Fruit fly (Drosophila melanogaster) whole organism, embryonic: ENCODE data around the gene CG10996.
A peak's percentile ranks its signal among the peaks of the same experiment; 100 is the strongest.

ENCODE experiments used
- CG10654 ChIP-seq: fragments of 200-800 bp; sonication (Bioruptor generic); optimal IDR thresholded peaks from 2 replicates; lab custom pipeline; 2016; ENCODE audit warnings: missing biosample characterization, missing genetic modification characterization
- CG11085 ChIP-seq: fragments of 200-800 bp; sonication (Bioruptor generic); IDR thresholded peaks from 2 replicates; pipeline ENCODE4 v1.3.6; 2022; ENCODE audit warnings: missing biosample characterization, missing genetic modification characterization
- CG12236 ChIP-seq: fragments of 200-800 bp; sonication (Bioruptor generic); optimal IDR thresholded peaks from 2 replicates; lab custom pipeline; 2016; ENCODE audit warnings: missing biosample characterization, missing genetic modification characterization
- CG12659 ChIP-seq: fragments of 200-800 bp; sonication (Bioruptor generic); optimal IDR thresholded peaks from 3 replicates; lab custom pipeline; 2017; ENCODE audit warnings: mild to moderate bottlenecking, missing biosample characterization, missing genetic modification reagents, missing genetic modification characterization
- CG14965 ChIP-seq: fragments of 200-800 bp; sonication (Bioruptor generic); optimal IDR thresholded peaks from 2 replicates; lab custom pipeline; 2016; ENCODE audit warnings: missing biosample characterization, missing genetic modification characterization, borderline replicate concordance
- CG17361 ChIP-seq: fragments of 200-800 bp; sonication (Bioruptor generic); IDR thresholded peaks from 3 replicates; pipeline ENCODE4 v1.3.6; 2022; ENCODE audit warnings: missing biosample characterization, missing genetic modification characterization
- CG18262 ChIP-seq: fragments of 200-800 bp; optimal IDR thresholded peaks from 3 replicates; lab custom pipeline; 2019; ENCODE audit warnings: missing biosample characterization, mild to moderate bottlenecking, missing genetic modification characterization, moderate library complexity
- CG2116 ChIP-seq: fragments of 200-800 bp; sonication (Bioruptor generic); optimal IDR thresholded peaks from 3 replicates; lab custom pipeline; 2018; ENCODE audit warnings: missing biosample characterization, mild to moderate bottlenecking, missing genetic modification characterization
- CG2199 ChIP-seq: fragments of 200-800 bp; sonication (Bioruptor generic); IDR thresholded peaks from 3 replicates; pipeline ENCODE4 v1.3.6; 2022; ENCODE audit warnings: missing biosample characterization, missing genetic modification characterization
- CG31365 ChIP-seq: fragments of 200-800 bp; sonication (Bioruptor generic); optimal IDR thresholded peaks from 2 replicates; lab custom pipeline; 2018; ENCODE audit warnings: missing biosample characterization, mild to moderate bottlenecking, missing genetic modification characterization
- CG31441 ChIP-seq: fragments of 200-800 bp; sonication (Bioruptor generic); IDR thresholded peaks from 2 replicates; pipeline ENCODE4 v1.3.6; 2022; ENCODE audit warnings: missing biosample characterization, missing genetic modification characterization
- CG3407 ChIP-seq: fragments of 200-800 bp; sonication (Bioruptor generic); optimal IDR thresholded peaks from 2 replicates; lab custom pipeline; 2018; ENCODE audit warnings: missing biosample characterization, mild to moderate bottlenecking, missing genetic modification characterization
- CG34376 ChIP-seq: fragments of 200-800 bp; sonication (Bioruptor generic); optimal IDR thresholded peaks from 2 replicates; lab custom pipeline; 2018; ENCODE audit warnings: missing biosample characterization, mild to moderate bottlenecking, missing genetic modification characterization
- CG3995 ChIP-seq: fragments of 200-800 bp; sonication (Bioruptor generic); optimal IDR thresholded peaks from 3 replicates; lab custom pipeline; 2016; ENCODE audit warnings: missing biosample characterization, missing genetic modification characterization
- CG4820 ChIP-seq: fragments of 200-800 bp; sonication (Bioruptor generic); optimal IDR thresholded peaks from 3 replicates; lab custom pipeline; 2016; ENCODE audit warnings: missing biosample characterization, missing genetic modification characterization
- CG5245 ChIP-seq: fragments of 200-800 bp; sonication (Bioruptor generic); optimal IDR thresholded peaks from 3 replicates; lab custom pipeline; 2016; ENCODE audit warnings: missing biosample characterization, missing genetic modification characterization
- CG5953 ChIP-seq: fragments of 200-800 bp; sonication (Bioruptor generic); IDR thresholded peaks from 2 replicates; pipeline ENCODE4 v1.3.6; 2022; ENCODE audit warnings: missing biosample characterization, missing genetic modification characterization
- CG6654 ChIP-seq: fragments of 200-800 bp; sonication (Bioruptor generic); optimal IDR thresholded peaks from 2 replicates; lab custom pipeline; 2017; ENCODE audit warnings: missing biosample characterization, mild to moderate bottlenecking, missing genetic modification characterization
- CG8765 ChIP-seq: fragments of 200-800 bp; sonication (Bioruptor generic); IDR thresholded peaks from 2 replicates; pipeline ENCODE4 v1.3.6; 2022; ENCODE audit warnings: missing biosample characterization, missing genetic modification characterization
- Dfd ChIP-seq, 2 experiments: fragments of >200 bp; optimal IDR thresholded peaks; 2 replicates each; lab custom pipeline; 2017; ENCODE audit warnings: missing biosample characterization in 2 of 2, missing genetic modification characterization in 2 of 2
- Dp ChIP-seq: fragments of 200-800 bp; sonication (Bioruptor generic); optimal IDR thresholded peaks from 2 replicates; lab custom pipeline; 2018; ENCODE audit warnings: missing biosample characterization, mild to moderate bottlenecking, missing genetic modification characterization, moderate library complexity
- Fer1 ChIP-seq: fragments of 200-800 bp; sonication (Bioruptor generic); optimal IDR thresholded peaks from 2 replicates; lab custom pipeline; 2017; ENCODE audit warnings: missing biosample characterization, mild to moderate bottlenecking, missing genetic modification characterization
- Fer2 ChIP-seq: fragments of 200-800 bp; sonication (Bioruptor generic); optimal IDR thresholded peaks from 2 replicates; lab custom pipeline; 2018; ENCODE audit warnings: missing biosample characterization, mild to moderate bottlenecking, missing genetic modification characterization, moderate library complexity
- Hey ChIP-seq: fragments of 200-800 bp; sonication (Bioruptor generic); optimal IDR thresholded peaks from 3 replicates; lab custom pipeline; 2018; ENCODE audit warnings: missing biosample characterization, mild to moderate bottlenecking, missing genetic modification characterization
- Hr3 ChIP-seq: fragments of 200-800 bp; sonication (Bioruptor generic); optimal IDR thresholded peaks from 3 replicates; lab custom pipeline; 2016; ENCODE audit warnings: missing biosample characterization, missing genetic modification characterization
- Hr39 ChIP-seq: fragments of >200 bp; optimal IDR thresholded peaks from 2 replicates; lab custom pipeline; 2017
- Hr78 ChIP-seq, 2 experiments: fragments of 200-800 bp in 1 of 2; fragments of >200 bp in 1 of 2; sonication (Bioruptor generic) in 1 of 2; optimal IDR thresholded peaks; 2 replicates each; lab custom pipeline; 2017 to 2019; ENCODE audit warnings: missing biosample characterization in 2 of 2, missing genetic modification characterization in 2 of 2, mild to moderate bottlenecking in 1 of 2, moderate library complexity in 1 of 2
- Six4 ChIP-seq: fragments of 200-800 bp; sonication (Bioruptor generic); optimal IDR thresholded peaks from 2 replicates; lab custom pipeline; 2016; ENCODE audit warnings: missing biosample characterization, missing genetic modification characterization
- Taf1 ChIP-seq: fragments of 200-800 bp; sonication (Bioruptor generic); IDR thresholded peaks from 2 replicates; pipeline ENCODE4 v1.3.6; 2022; ENCODE audit warnings: missing biosample characterization, missing genetic modification characterization
- ac ChIP-seq: fragments of 200-800 bp; sonication (Bioruptor generic); optimal IDR thresholded peaks from 3 replicates; lab custom pipeline; 2017; ENCODE audit warnings: missing biosample characterization, mild to moderate bottlenecking, missing genetic modification characterization
- ap ChIP-seq: fragments of 200-800 bp; sonication (Bioruptor generic); IDR thresholded peaks from 2 replicates; pipeline ENCODE4 v1.3.6; 2022; ENCODE audit warnings: missing biosample characterization, missing genetic modification characterization
- ash1 ChIP-seq: fragments of 200-800 bp; sonication (Bioruptor generic); optimal IDR thresholded peaks from 2 replicates; lab custom pipeline; 2018; ENCODE audit warnings: missing biosample characterization, mild to moderate bottlenecking, missing genetic modification characterization
- az2 ChIP-seq: fragments of 200-800 bp; sonication (Bioruptor generic); optimal IDR thresholded peaks from 3 replicates; lab custom pipeline; 2016; ENCODE audit warnings: missing biosample characterization, missing genetic modification characterization
- bsh ChIP-seq, 2 experiments: fragments of 200-800 bp; sonication (Bioruptor generic); optimal IDR thresholded peaks; 2 replicates each; lab custom pipeline; 2017 to 2018; ENCODE audit warnings: mild to moderate bottlenecking in 2 of 2, missing biosample characterization in 2 of 2, missing genetic modification characterization in 2 of 2, moderate library complexity in 1 of 2
- caup ChIP-seq: fragments of 200-800 bp; sonication (Bioruptor generic); optimal IDR thresholded peaks from 3 replicates; lab custom pipeline; 2017; ENCODE audit warnings: missing biosample characterization, mild to moderate bottlenecking, missing genetic modification characterization, moderate library complexity; ENCODE audit not compliant: severe bottlenecking
- danr ChIP-seq: fragments of 200-800 bp; sonication (Bioruptor generic); IDR thresholded peaks from 2 replicates; pipeline ENCODE4 v1.3.6; 2022; ENCODE audit warnings: missing biosample characterization, missing genetic modification characterization
- gro ChIP-seq: fragments of 200-800 bp; sonication (Bioruptor generic); optimal IDR thresholded peaks from 2 replicates; lab custom pipeline; 2016; ENCODE audit warnings: missing biosample characterization, missing genetic modification characterization
- hb ChIP-seq: fragments of 200-800 bp; sonication (Bioruptor generic); IDR thresholded peaks from 3 replicates; pipeline ENCODE4 v1.3.6; 2022; ENCODE audit warnings: missing biosample characterization, missing genetic modification characterization; ENCODE audit not compliant: partially characterized antibody
- hth ChIP-seq: fragments of >200 bp; optimal IDR thresholded peaks from 2 replicates; lab custom pipeline; 2017; ENCODE audit warnings: inconsistent platforms
- klu ChIP-seq: fragments of 200-800 bp; sonication (Bioruptor generic); IDR thresholded peaks from 2 replicates; pipeline ENCODE4 v1.3.6; 2022; ENCODE audit warnings: missing biosample characterization, missing genetic modification characterization
- lov ChIP-seq, 2 experiments: fragments of 200-800 bp in 1 of 2; fragments of >200 bp in 1 of 2; sonication (Bioruptor generic) in 1 of 2; IDR thresholded peaks in 1 of 2; optimal IDR thresholded peaks in 1 of 2; 2 replicates in 1 of 2; 3 replicates in 1 of 2; pipeline versions ENCODE4 v1.3.6 to Lab custom; 2017 to 2022; ENCODE audit warnings: missing biosample characterization in 1 of 2, missing genetic modification characterization in 1 of 2
- pfk ChIP-seq: fragments of 200-800 bp; sonication (Bioruptor generic); optimal IDR thresholded peaks from 2 replicates; lab custom pipeline; 2018; ENCODE audit warnings: missing biosample characterization, mild to moderate bottlenecking, missing genetic modification characterization, moderate library complexity
- pnt ChIP-seq: fragments of 200-800 bp; sonication (Bioruptor generic); optimal IDR thresholded peaks from 3 replicates; lab custom pipeline; 2016; ENCODE audit warnings: missing biosample characterization, missing genetic modification characterization
- run ChIP-seq: fragments of 200-800 bp; sonication (Bioruptor generic); optimal IDR thresholded peaks from 3 replicates; lab custom pipeline; 2018; ENCODE audit warnings: missing biosample characterization, mild to moderate bottlenecking, missing genetic modification characterization
- schlank ChIP-seq: fragments of 200-800 bp; sonication (Bioruptor generic); optimal IDR thresholded peaks from 2 replicates; lab custom pipeline; 2018; ENCODE audit warnings: missing biosample characterization, mild to moderate bottlenecking, missing genetic modification characterization
- sens-2 ChIP-seq: fragments of 200-800 bp; sonication (Bioruptor generic); IDR thresholded peaks from 2 replicates; pipeline ENCODE4 v1.3.6; 2022; ENCODE audit warnings: missing biosample characterization, missing genetic modification characterization
- slbo ChIP-seq: fragments of 200-800 bp; sonication (Bioruptor generic); IDR thresholded peaks from 2 replicates; pipeline ENCODE4 v1.3.6; 2022; ENCODE audit warnings: missing biosample characterization, missing genetic modification characterization
- slou ChIP-seq: fragments of 200-800 bp; sonication (Bioruptor generic); optimal IDR thresholded peaks from 3 replicates; lab custom pipeline; 2016; ENCODE audit warnings: missing biosample characterization, missing genetic modification characterization
- tap ChIP-seq: fragments of 200-800 bp; optimal IDR thresholded peaks from 3 replicates; lab custom pipeline; 2019; ENCODE audit warnings: missing biosample characterization, mild to moderate bottlenecking, missing genetic modification characterization, moderate library complexity
- tio ChIP-seq: fragments of 200-800 bp; sonication (Bioruptor generic); optimal IDR thresholded peaks from 2 replicates; lab custom pipeline; 2017; ENCODE audit warnings: missing biosample characterization, missing genetic modification characterization, inconsistent platforms
- zfh2 ChIP-seq: fragments of 200-800 bp; sonication (Bioruptor generic); optimal IDR thresholded peaks from 2 replicates; lab custom pipeline; 2016; ENCODE audit warnings: missing biosample characterization, missing genetic modification characterization

CG10996 gene

dm6 chrX:13821775-13822493 is 24.5 kb upstream of the CG10996 start, which contains the start of gene Clic (continued):
- TF ChIP-seq CG2199 (GFP tag; lab: Robert Waterston, UW) (no peak), CG11085 (GFP tag; lab: Robert Waterston, UW) (no peak), bsh (GFP tag; optimal IDR thresholded peaks at IDR 0.05; lab: Kevin White, UChicago) (no peak), Taf1 (GFP tag; lab: Robert Waterston, UW) (no peak), tap (tag; lab: Kevin White, UChicago) (no peak), CG3407 (GFP tag; lab: Kevin White, UChicago) (no peak), Dfd (GFP tag; optimal IDR thresholded peaks at IDR 0.05; lab: Kevin White, UChicago) (no peak), CG10654 (no peak), CG8765 (GFP tag; lab: Robert Waterston, UW) (no peak), CG31441 (GFP tag; lab: Robert Waterston, UW) (no peak), CG2116 (GFP tag; lab: Kevin White, UChicago) (peak; percentile 19), CG17361 (GFP tag; lab: Robert Waterston, UW) (no peak), CG34376 (GFP tag; lab: Kevin White, UChicago) (peak; percentile 60), danr (GFP tag; lab: Robert Waterston, UW) (no peak), hth (no peak), az2 (GFP tag; lab: Kevin White, UChicago) (no peak), ap (no peak), Hr3 (GFP tag; lab: Kevin White, UChicago) (no peak), CG14965 (no peak), CG3995 (GFP tag; lab: Kevin White, UChicago) (no peak), CG31365 (tag; lab: Kevin White, UChicago) (peak; percentile 15), pnt (GFP tag; lab: Kevin White, UChicago) (no peak), gro (GFP tag; lab: Kevin White, UChicago) (peak; percentile 24), CG4820 (GFP tag; lab: Kevin White, UChicago) (no peak), CG12659 (GFP tag; lab: Kevin White, UChicago) (peak; percentile 76), lov (optimal IDR thresholded peaks at IDR 0.05; lab: Kevin White, UChicago) (no peak), lov (GFP tag; IDR thresholded peaks at IDR 0.05; lab: Robert Waterston, UW) (no peak), Fer2 (no peak), Hey (tag; lab: Kevin White, UChicago) (no peak), sens-2 (GFP tag; lab: Robert Waterston, UW) (no peak), CG12236 (GFP tag; lab: Kevin White, UChicago) (no peak), pfk (peak; percentile 18), ash1 (GFP tag; lab: Kevin White, UChicago) (peak; percentile 57), CG5953 (GFP tag; lab: Robert Waterston, UW) (no peak), run (tag; lab: Kevin White, UChicago) (no peak), slbo (GFP tag; lab: Robert Waterston, UW) (peak; percentile 42; the same call in 1 of the 2 replicates), Hr39 (lab: Kevin White, UChicago) (no peak), Fer1 (GFP tag; lab: Kevin White, UChicago) (peak; percentile 8), zfh2 (no peak), slou (GFP tag; lab: Kevin White, UChicago) (no peak), ac (GFP tag; lab: Kevin White, UChicago) (no peak), tio (GFP tag; lab: Kevin White, UChicago) (no peak), hb (no peak), Dp (peak; percentile 44), CG18262 (tag; lab: Kevin White, UChicago) (no peak), caup (peak; percentile 66), klu (GFP tag; lab: Robert Waterston, UW) (no peak), CG6654 (no peak), Hr78 (GFP tag; optimal IDR thresholded peaks at IDR 0.05; lab: Kevin White, UChicago) (no peak), schlank (tag; lab: Kevin White, UChicago) (no peak), CG5245 (GFP tag; lab: Kevin White, UChicago) (no peak), Six4 (GFP tag; lab: Kevin White, UChicago) (no peak)
